Worm (Caenorhabditis elegans): ENCODE data around the gene cup-15.

DNA sequence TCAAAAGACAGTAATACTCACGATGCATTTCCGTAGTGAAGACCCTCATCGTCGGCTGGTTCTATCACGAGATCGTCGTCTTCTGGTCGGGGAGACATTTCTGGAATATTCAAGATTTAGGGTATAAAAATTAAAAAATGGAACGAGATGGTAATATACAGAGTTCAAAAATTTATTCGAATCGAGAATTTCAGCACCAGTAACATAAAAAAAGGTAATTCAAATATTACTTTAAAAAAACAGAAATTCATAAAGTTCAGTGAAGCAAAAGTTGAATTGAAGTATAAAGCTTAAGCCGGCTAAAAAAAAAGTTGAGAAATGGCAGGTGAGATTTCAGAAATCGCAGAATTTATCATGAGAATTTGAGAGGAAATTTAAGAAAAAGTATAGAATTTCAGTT, 42.6 kb upstream of the cup-15 start, which contains the start of gene cam-1:
- TF ChIP-seq dmd-4 (tag; optimal IDR thresholded peaks at IDR 0.05) (no peak), nhr-11 (tag; optimal IDR thresholded peaks at IDR 0.05) (no peak), ztf-4 (tag; optimal IDR thresholded peaks at IDR 0.05) (no peak), zag-1 (tag; optimal IDR thresholded peaks at IDR 0.05) (no peak), elt-3 (tag; optimal IDR thresholded peaks at IDR 0.05) (no peak), mdl-1 (tag; optimal IDR thresholded peaks at IDR 0.05) (no peak), sma-3 (GFP tag; optimal IDR thresholded peaks at IDR 0.05) (no peak), skn-1 (tag; optimal IDR thresholded peaks at IDR 0.05) (no peak), lin-39 (tag; optimal IDR thresholded peaks at IDR 0.05) (no peak), elt-1 (tag; optimal IDR thresholded peaks at IDR 0.05) (no peak), lsy-2 (tag; optimal IDR thresholded peaks at IDR 0.05) (no peak), nhr-12 (tag; optimal IDR thresholded peaks at IDR 0.05) (no peak)
